Worm (Caenorhabditis elegans) whole organism, midembryonic: Measurements from ENCODE around the gene par-5.
"Not testable (repeated sequence)": the region's sequence is repeated elsewhere in the genome, so short reads cannot be mapped to it uniquely, and the experiment has no call there.

ENCODE experiments used
- T22C8.4 ChIP-seq: fragments of 200-800 bp; sonication (Bioruptor generic); IDR thresholded peaks from 2 replicates; pipeline ENCODE4 v1.3.6; 2022; ENCODE audit warnings: missing genetic modification characterization, missing compliant biosample characterization
- cog-1 ChIP-seq: sonication (generic microtip); optimal IDR thresholded peaks from 2 replicates; lab custom pipeline; 2016; ENCODE audit warnings: missing genetic modification characterization, missing compliant biosample characterization
- flt-1 ChIP-seq: fragments of 200-800 bp; sonication (Bioruptor generic); IDR thresholded peaks from 2 replicates; pipeline ENCODE4 v1.3.6; 2022; ENCODE audit warnings: missing genetic modification characterization, missing compliant biosample characterization
- klf-2 ChIP-seq: fragments of 200-800 bp; sonication (Bioruptor generic); conservative IDR thresholded peaks from 2 replicates; pipeline ENCODE4 v1.3.6; 2022; ENCODE audit warnings: missing genetic modification reagents, missing genetic modification characterization, missing compliant biosample characterization
- med-1 ChIP-seq: sonication (generic microtip); optimal IDR thresholded peaks from 2 replicates; lab custom pipeline; 2017; ENCODE audit warnings: missing genetic modification characterization, mild to moderate bottlenecking, missing compliant biosample characterization, antibody characterized with exemption, missing genetic modification reagents; ENCODE audit not compliant: insufficient read depth
- ref-1 ChIP-seq: fragments of 200-800 bp; sonication (Bioruptor generic); conservative IDR thresholded peaks from 2 replicates; pipeline ENCODE4 v1.3.6; 2022; ENCODE audit warnings: missing genetic modification reagents, missing genetic modification characterization, missing compliant biosample characterization
- tab-1 ChIP-seq: fragments of 200-800 bp; sonication (Bioruptor generic); IDR thresholded peaks from 2 replicates; pipeline ENCODE4 v1.3.6; 2022; ENCODE audit warnings: missing genetic modification characterization, missing compliant biosample characterization
- ztf-23 ChIP-seq: fragments of 200-800 bp; sonication (Bioruptor generic); IDR thresholded peaks from 2 replicates; pipeline ENCODE4 v1.3.6; 2022; ENCODE audit warnings: missing genetic modification reagents, missing genetic modification characterization, missing compliant biosample characterization
- ztf-29 ChIP-seq: fragments of 200-800 bp; sonication (Bioruptor generic); IDR thresholded peaks from 2 replicates; pipeline ENCODE4 v1.3.6; 2022; ENCODE audit warnings: missing genetic modification reagents, missing genetic modification characterization, missing compliant biosample characterization

The par-5 gene

DNA sequence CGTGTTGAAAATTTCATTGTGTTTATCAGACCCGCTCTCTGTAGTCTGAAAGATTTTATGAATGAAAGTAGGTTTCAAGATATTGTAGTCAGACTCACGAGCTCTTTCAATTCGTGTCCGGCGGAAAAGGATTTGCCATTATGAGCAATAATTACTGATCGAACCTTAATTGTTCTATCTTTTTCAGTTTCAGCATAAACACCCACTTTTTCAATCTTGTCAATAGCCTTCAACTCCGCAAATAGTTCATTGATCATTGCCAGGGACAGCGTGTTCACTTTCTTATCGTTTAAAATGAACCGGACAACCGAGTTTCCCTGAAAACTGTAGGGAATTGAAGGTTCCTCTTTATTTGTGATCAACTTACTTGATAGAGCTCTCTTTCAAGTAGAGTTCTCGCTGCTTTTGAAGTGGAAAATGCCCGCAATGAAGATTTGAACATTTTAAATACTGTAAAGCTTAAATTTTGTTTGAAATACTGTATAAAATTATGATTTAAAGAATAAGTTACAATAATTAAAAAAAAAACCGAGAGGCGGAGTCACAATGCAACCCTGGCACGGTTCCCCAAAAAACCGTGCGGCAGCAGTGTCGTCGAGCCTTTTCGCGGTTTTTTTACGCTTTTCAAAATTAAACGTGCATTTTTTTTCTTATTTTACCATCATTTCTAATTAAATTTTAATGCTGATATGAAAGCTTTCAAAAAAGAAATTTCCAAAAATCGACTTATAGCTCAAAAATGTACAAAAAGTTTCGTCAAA lies 34.4 kb upstream of the par-5 start, which contains the start of gene ech-2:
ech-2 (minus strand) TSS at position 452 of the 761 bp plus-strand sequence.
- no peak for TF ChIP-seq tab-1
- TF ChIP-seq T22C8.4: no peak
- no peak for TF ChIP-seq klf-2 (GFP tag; lab: Robert Waterston, UW)
- no peak for TF ChIP-seq flt-1
- no peak for TF ChIP-seq med-1
- no peak for TF ChIP-seq ref-1 (GFP tag; lab: Robert Waterston, UW)
- no peak for TF ChIP-seq ztf-29 (GFP tag; lab: Robert Waterston, UW)
- no peak for TF ChIP-seq ztf-23 (GFP tag; lab: Robert Waterston, UW)
- TF ChIP-seq cog-1: no peak

ce11 chrIV:11855424-11855823 lies 33.7 kb upstream of the par-5 start:
- no peak for TF ChIP-seq ztf-23 (GFP tag; lab: Robert Waterston, UW)
- no peak for TF ChIP-seq klf-2 (GFP tag; lab: Robert Waterston, UW)
- no peak for TF ChIP-seq ztf-29 (GFP tag; lab: Robert Waterston, UW)
- no peak for TF ChIP-seq ref-1 (GFP tag; lab: Robert Waterston, UW)
- no peak for TF ChIP-seq cog-1
- TF ChIP-seq med-1: no peak
- no peak for TF ChIP-seq flt-1
- TF ChIP-seq T22C8.4: no peak
- no peak for TF ChIP-seq tab-1

- TF ChIP-seq med-1: no peak
- TF ChIP-seq T22C8.4: no peak
- no peak for TF ChIP-seq ztf-23 (GFP tag; lab: Robert Waterston, UW)
- no peak for TF ChIP-seq cog-1
- no peak for TF ChIP-seq ref-1 (GFP tag; lab: Robert Waterston, UW)
- TF ChIP-seq klf-2 (GFP tag; lab: Robert Waterston, UW): no peak
- no peak for TF ChIP-seq flt-1
- TF ChIP-seq ztf-29 (GFP tag; lab: Robert Waterston, UW): no peak
- TF ChIP-seq tab-1: no peak
Measured at ce11 chrIV:11854777-11855176, 33.1 kb upstream of the par-5 start, which contains the start of gene tag-30. Gene tag-30 (minus strand): TSS chrIV:11855159.

DNA sequence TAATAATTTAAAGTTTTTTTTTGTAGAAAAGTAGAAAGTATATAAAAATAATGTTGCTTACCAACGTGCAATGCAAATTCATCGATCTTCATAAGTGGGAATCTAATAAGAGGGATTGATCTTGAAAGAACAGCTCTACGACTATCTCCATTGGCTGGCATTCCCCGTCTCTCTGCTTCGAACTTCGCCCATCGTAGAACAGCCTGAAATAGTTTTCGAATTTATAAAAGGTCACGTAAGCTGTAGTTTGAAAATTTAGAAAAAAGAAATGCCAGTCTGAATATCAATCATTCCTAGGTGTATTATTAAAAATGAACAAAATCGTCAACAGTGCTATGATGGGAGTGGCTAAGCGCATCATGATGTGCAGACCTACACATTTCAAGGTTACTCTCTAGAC lies 30.2 kb upstream of the par-5 start, which contains the start of gene F38H4.5:
F38H4.5 (plus strand) TSS at position 301 of the 400 bp plus-strand sequence.
- TF ChIP-seq cog-1 (no peak), flt-1 (no peak), ref-1 (GFP tag; lab: Robert Waterston, UW) (no peak), ztf-29 (GFP tag; lab: Robert Waterston, UW) (no peak), tab-1 (no peak), klf-2 (GFP tag; lab: Robert Waterston, UW) (no peak), med-1 (no peak), T22C8.4 (no peak), ztf-23 (GFP tag; lab: Robert Waterston, UW) (no peak)

ce11 chrIV:11847771-11848312 lies 26.1 kb upstream of the par-5 start, which contains the start of the genes F38H4.6 and F38H4.4:
Gene F38H4.6 (minus strand): TSS chrIV:11847871.
Gene F38H4.4 (plus strand): TSS chrIV:11848262.
- TF ChIP-seq klf-2 (GFP tag; lab: Robert Waterston, UW): no peak
- TF ChIP-seq ref-1 (GFP tag; lab: Robert Waterston, UW): no peak
- TF ChIP-seq ztf-29 (GFP tag; lab: Robert Waterston, UW): no peak
- no peak for TF ChIP-seq flt-1
- no peak for TF ChIP-seq med-1
- TF ChIP-seq ztf-23 (GFP tag; lab: Robert Waterston, UW): no peak
- no peak for TF ChIP-seq cog-1
- no peak for TF ChIP-seq tab-1
- TF ChIP-seq T22C8.4: no peak

DNA sequence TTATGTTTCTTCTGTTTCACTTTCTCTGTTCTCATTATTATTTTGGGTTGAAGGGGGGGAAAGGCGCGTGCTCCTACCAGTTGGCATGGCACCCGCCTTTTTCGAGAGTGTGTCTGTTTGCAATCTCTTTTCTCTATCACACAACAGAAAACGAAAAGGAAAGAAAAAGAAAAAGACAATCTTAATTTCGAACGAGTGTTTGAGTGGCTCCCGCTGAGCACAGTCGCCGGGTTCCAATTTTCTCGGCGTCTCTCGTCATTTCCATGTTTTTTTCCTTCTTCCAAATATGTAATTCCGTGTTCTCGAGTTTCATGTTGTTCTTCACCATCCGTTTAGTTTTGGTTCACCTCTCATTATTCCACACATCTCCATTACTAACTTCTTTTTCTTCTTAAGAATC lies 20.4 kb upstream of the par-5 start, which contains the start of gene F38H4.3:
F38H4.3 (plus strand) TSS at position 301 of the 400 bp plus-strand sequence.
- TF ChIP-seq med-1 (no peak), ref-1 (GFP tag; lab: Robert Waterston, UW) (no peak), T22C8.4 (no peak), cog-1 (no peak), tab-1 (no peak), flt-1 (no peak), ztf-29 (GFP tag; lab: Robert Waterston, UW) (no peak), ztf-23 (GFP tag; lab: Robert Waterston, UW) (no peak), klf-2 (GFP tag; lab: Robert Waterston, UW) (no peak)

DNA sequence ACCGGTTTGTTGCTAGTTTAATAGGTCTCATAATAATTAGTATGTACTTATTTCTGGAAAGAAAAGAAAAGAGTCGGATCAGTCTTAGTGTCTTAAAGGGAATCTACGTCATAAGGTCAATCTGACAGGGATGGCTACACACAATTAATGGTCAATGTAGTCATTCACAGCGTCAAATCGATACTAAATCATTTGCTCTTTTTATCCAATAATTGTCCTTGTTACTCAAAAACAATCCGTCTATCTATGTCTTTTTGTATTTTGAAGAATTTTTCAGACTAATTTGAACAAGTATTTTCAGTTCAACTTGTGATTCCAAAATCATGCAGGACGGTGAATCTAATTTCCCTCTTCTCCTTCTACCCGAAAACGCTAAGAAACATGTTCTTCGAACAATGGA lies 16.9 kb upstream of the par-5 start, which contains the start of gene fbxb-3:
fbxb-3 (plus strand) TSS at position 301 of the 400 bp plus-strand sequence.
- TF ChIP-seq ztf-23 (GFP tag; lab: Robert Waterston, UW) (no peak), tab-1 (no peak)

DNA sequence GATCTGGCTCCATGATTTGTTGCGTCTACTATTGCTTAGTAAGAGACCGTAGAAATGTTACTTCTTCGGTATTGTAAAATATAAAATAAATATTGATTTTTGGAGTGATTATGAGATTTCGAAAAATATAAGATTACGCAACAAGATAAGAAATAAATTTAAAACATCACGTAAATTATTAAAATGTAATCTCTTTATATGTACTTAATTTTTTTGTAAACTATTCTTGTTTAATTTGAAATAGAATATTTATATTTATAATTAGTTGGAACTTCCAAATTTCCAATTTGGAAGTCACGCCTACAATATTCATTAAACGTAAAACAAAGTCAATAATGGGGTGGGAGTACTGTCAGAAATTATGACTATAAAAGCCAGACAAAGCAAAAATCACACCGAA lies 11.7 kb upstream of the par-5 start, which contains the start of gene M117.4:
M117.4 (minus strand) TSS at position 101 of the 400 bp plus-strand sequence.
- TF ChIP-seq cog-1 (no peak), med-1 (no peak), flt-1 (no peak), klf-2 (GFP tag; lab: Robert Waterston, UW) (no peak), ztf-29 (GFP tag; lab: Robert Waterston, UW) (no peak), T22C8.4 (no peak), tab-1 (no peak), ref-1 (GFP tag; lab: Robert Waterston, UW) (no peak), ztf-23 (GFP tag; lab: Robert Waterston, UW) (no peak)

DNA sequence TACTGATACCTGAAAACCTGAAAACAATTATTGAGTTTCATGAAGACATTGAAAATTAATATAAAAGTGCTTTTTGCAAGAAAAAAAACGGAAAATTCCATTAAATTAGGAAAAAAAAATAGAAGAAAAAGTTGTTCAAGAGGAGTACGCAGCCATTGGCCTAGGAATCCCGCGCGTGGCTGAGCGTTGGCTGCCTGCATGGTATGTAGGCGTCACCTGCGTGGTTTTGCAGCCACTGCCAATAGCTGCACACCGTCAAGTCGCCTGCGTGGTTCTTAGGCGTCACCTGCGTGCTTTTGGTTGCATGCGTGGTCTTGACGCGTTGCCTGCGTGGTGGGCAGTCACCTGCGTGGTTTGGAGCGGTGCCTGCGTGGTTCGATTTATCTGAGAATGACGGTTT lies 6.3 kb upstream of the par-5 start, which contains the start of gene M117.6:
M117.6 (minus strand) TSS at position 101 of the 400 bp plus-strand sequence.
- not testable (repeated sequence) for TF ChIP-seq ztf-23 (GFP tag; lab: Robert Waterston, UW); ref-1 (GFP tag; lab: Robert Waterston, UW); cog-1

DNA sequence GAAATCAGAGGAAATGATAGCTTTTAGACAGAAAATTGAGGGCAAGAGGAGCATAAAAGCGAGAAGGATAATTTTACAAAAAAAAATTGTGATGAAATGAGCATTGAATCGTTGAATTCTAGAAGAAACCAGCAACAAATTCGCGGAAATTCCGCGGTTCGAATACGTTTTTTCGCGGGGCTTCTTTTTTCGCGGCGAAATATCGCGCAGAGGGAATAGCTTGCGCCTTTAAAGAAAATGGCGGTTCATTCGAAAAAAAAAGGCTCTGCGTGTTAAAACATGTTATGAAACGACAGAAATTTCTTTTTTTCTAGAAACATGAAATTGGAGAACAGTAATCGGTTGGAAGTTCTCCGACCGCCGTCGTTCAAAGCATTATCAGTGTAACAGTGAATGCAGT lies 730 bp upstream of the par-5 start:
- TF ChIP-seq ztf-23 (GFP tag; lab: Robert Waterston, UW) (no peak), med-1 (no peak), ztf-29 (GFP tag; lab: Robert Waterston, UW) (no peak), tab-1 (no peak), cog-1 (no peak), T22C8.4 (no peak), flt-1 (no peak), ref-1 (GFP tag; lab: Robert Waterston, UW) (no peak), klf-2 (GFP tag; lab: Robert Waterston, UW) (no peak)
